Comparison of ENCODE assay signal across 1 fruit fly cellular context in genomic region chr3L:3797681-3798080, dm6.
TF ChIP-seq lines count a peak whose summit lies in the region.

No protein-coding gene starts in this region.

TF ChIP-seq in whole organism, embryonic, 481 proteins besides CTCF, POLR2A, EP300 and RAD21 (continued from another document):
- TF ChIP-seq CG14050 (GFP tag; IDR thresholded peaks at IDR 0.05; lab: Robert Waterston, UW) (no peak), Nf-YA (GFP tag; IDR thresholded peaks at IDR 0.05; lab: Robert Waterston, UW) (no peak), Bteb2 (GFP tag; optimal IDR thresholded peaks at IDR 0.05; lab: Kevin White, UChicago) (no peak), CG10267 (tag; optimal IDR thresholded peaks at IDR 0.05; lab: Kevin White, UChicago) (no peak), CG6683 (GFP tag; optimal IDR thresholded peaks at IDR 0.05; lab: Kevin White, UChicago) (no peak), CG10543 (GFP tag; optimal IDR thresholded peaks at IDR 0.05; lab: Kevin White, UChicago) (no peak), dmrt99B (tag; optimal IDR thresholded peaks at IDR 0.05; lab: Kevin White, UChicago) (peak; percentile 2), CG15269 (tag; optimal IDR thresholded peaks at IDR 0.05; lab: Kevin White, UChicago) (no peak)
